Worm (Caenorhabditis elegans): ENCODE results near the gene C49C3.10.

ce11 chrIV:17292350-17292749 lies 46.4 kb downstream of the C49C3.10 start:
- TF ChIP-seq ceh-14 (tag; optimal IDR thresholded peaks at IDR 0.05): no peak
- TF ChIP-seq madf-2 (tag; optimal IDR thresholded peaks at IDR 0.05): no peak
- no peak for TF ChIP-seq nhr-11 (tag; optimal IDR thresholded peaks at IDR 0.05)
- TF ChIP-seq fkh-6 (tag; optimal IDR thresholded peaks at IDR 0.05): no peak
- TF ChIP-seq ceh-45 (GFP tag; IDR thresholded peaks at IDR 0.05): no peak
- no peak for TF ChIP-seq F13H6.1 (tag; optimal IDR thresholded peaks at IDR 0.05)
- no peak for TF ChIP-seq odd-2 (tag; optimal IDR thresholded peaks at IDR 0.05)
